Fruit fly (Drosophila melanogaster) whole organism, embryonic: ENCODE data around the gene kud.

Source experiments
- ATbp ChIP-seq: fragments of 200-800 bp; sonication (Bioruptor generic); optimal IDR thresholded peaks from 2 replicates; lab custom pipeline; 2017; ENCODE audit warnings: missing biosample characterization, mild to moderate bottlenecking, missing genetic modification characterization, missing genetic modification reagents
- Adf1 ChIP-seq: fragments of 200-800 bp; sonication (Bioruptor generic); IDR thresholded peaks from 2 replicates; pipeline ENCODE4 v1.3.6; 2022; ENCODE audit warnings: missing biosample characterization, missing genetic modification characterization
- CG11723 ChIP-seq: fragments of 200-800 bp; sonication (Bioruptor generic); optimal IDR thresholded peaks from 2 replicates; lab custom pipeline; 2017; ENCODE audit warnings: missing biosample characterization, mild to moderate bottlenecking, missing genetic modification characterization
- CG12104 ChIP-seq: fragments of 200-800 bp; sonication (Bioruptor generic); optimal IDR thresholded peaks from 3 replicates; lab custom pipeline; 2016; ENCODE audit warnings: missing biosample characterization, missing genetic modification characterization
- CG13123 ChIP-seq: fragments of 200-800 bp; sonication (Bioruptor generic); optimal IDR thresholded peaks from 2 replicates; lab custom pipeline; 2016; ENCODE audit warnings: missing biosample characterization, missing genetic modification characterization
- CG13624 ChIP-seq: fragments of 200-800 bp; sonication (Bioruptor generic); optimal IDR thresholded peaks from 2 replicates; lab custom pipeline; 2016; ENCODE audit warnings: missing biosample characterization, missing genetic modification characterization
- CG1603 ChIP-seq: fragments of 200-800 bp; sonication (Bioruptor generic); optimal IDR thresholded peaks from 2 replicates; lab custom pipeline; 2019; ENCODE audit warnings: missing biosample characterization, mild to moderate bottlenecking, missing genetic modification characterization, moderate library complexity
- CG17359 ChIP-seq: fragments of 200-800 bp; sonication (Bioruptor generic); optimal IDR thresholded peaks from 3 replicates; lab custom pipeline; 2018; ENCODE audit warnings: missing biosample characterization, mild to moderate bottlenecking, missing genetic modification characterization, moderate library complexity
- CG17829 ChIP-seq: fragments of 200-800 bp; optimal IDR thresholded peaks from 2 replicates; lab custom pipeline; 2019; ENCODE audit warnings: missing biosample characterization, mild to moderate bottlenecking, missing genetic modification characterization, moderate library complexity
- CG18476 ChIP-seq: fragments of 200-800 bp; sonication (Bioruptor generic); optimal IDR thresholded peaks from 2 replicates; lab custom pipeline; 2016; ENCODE audit warnings: missing biosample characterization, mild to moderate bottlenecking, missing genetic modification characterization
- CG2202 ChIP-seq: fragments of 200-800 bp; sonication (Bioruptor generic); optimal IDR thresholded peaks from 2 replicates; lab custom pipeline; 2018; ENCODE audit warnings: missing biosample characterization, mild to moderate bottlenecking, missing genetic modification characterization
- CG31388 ChIP-seq: fragments of 200-800 bp; sonication (Bioruptor generic); optimal IDR thresholded peaks from 2 replicates; lab custom pipeline; 2016; ENCODE audit warnings: missing biosample characterization, missing genetic modification characterization
- CG3281 ChIP-seq: fragments of 200-800 bp; sonication (Bioruptor generic); optimal IDR thresholded peaks from 3 replicates; lab custom pipeline; 2017; ENCODE audit warnings: missing biosample characterization, mild to moderate bottlenecking, missing genetic modification characterization
- CG4360 ChIP-seq: fragments of 200-800 bp; sonication (Bioruptor generic); IDR thresholded peaks from 2 replicates; pipeline ENCODE4 v1.3.6; 2022; ENCODE audit warnings: missing biosample characterization, missing genetic modification characterization
- CG4854 ChIP-seq: fragments of 200-800 bp; sonication (Bioruptor generic); optimal IDR thresholded peaks from 2 replicates; lab custom pipeline; 2016; ENCODE audit warnings: missing biosample characterization, missing genetic modification characterization, inconsistent platforms
- CG7357 ChIP-seq: fragments of 200-800 bp; sonication (Bioruptor generic); IDR thresholded peaks from 3 replicates; pipeline ENCODE4 v1.3.6; 2022; ENCODE audit warnings: missing biosample characterization, missing genetic modification characterization
- CG8281 ChIP-seq: fragments of 200-800 bp; sonication (Bioruptor generic); optimal IDR thresholded peaks from 2 replicates; lab custom pipeline; 2018; ENCODE audit warnings: missing biosample characterization, mild to moderate bottlenecking, missing genetic modification characterization, moderate library complexity
- CG8924 ChIP-seq: fragments of 200-800 bp; optimal IDR thresholded peaks from 3 replicates; lab custom pipeline; 2019; ENCODE audit warnings: missing biosample characterization, mild to moderate bottlenecking, missing genetic modification characterization, moderate library complexity
- CoRest ChIP-seq: fragments of 200-800 bp; sonication (Bioruptor generic); optimal IDR thresholded peaks from 3 replicates; lab custom pipeline; 2018; ENCODE audit warnings: missing biosample characterization, mild to moderate bottlenecking, missing genetic modification characterization, moderate library complexity
- Dip2 ChIP-seq: fragments of 200-800 bp; sonication (Bioruptor generic); IDR thresholded peaks from 2 replicates; pipeline ENCODE4 v1.3.6; 2022; ENCODE audit warnings: missing biosample characterization, missing genetic modification characterization
- Doc3 ChIP-seq: fragments of 200-800 bp; sonication (Bioruptor generic); IDR thresholded peaks from 3 replicates; pipeline ENCODE4 v1.3.6; 2022; ENCODE audit warnings: missing biosample characterization, missing genetic modification characterization; ENCODE audit not compliant: partially characterized antibody
- Dp ChIP-seq: fragments of 200-800 bp; sonication (Bioruptor generic); optimal IDR thresholded peaks from 2 replicates; lab custom pipeline; 2018; ENCODE audit warnings: missing biosample characterization, mild to moderate bottlenecking, missing genetic modification characterization, moderate library complexity
- Hr3 ChIP-seq: fragments of 200-800 bp; sonication (Bioruptor generic); optimal IDR thresholded peaks from 3 replicates; lab custom pipeline; 2016; ENCODE audit warnings: missing biosample characterization, missing genetic modification characterization
- Kr ChIP-seq: fragments of 200-800 bp; sonication (Bioruptor generic); optimal IDR thresholded peaks from 2 replicates; lab custom pipeline; 2017; ENCODE audit warnings: missing biosample characterization, mild to moderate bottlenecking, missing genetic modification characterization
- MESR4 ChIP-seq: fragments of 200-800 bp; sonication (Bioruptor generic); optimal IDR thresholded peaks from 2 replicates; lab custom pipeline; 2018; ENCODE audit warnings: missing biosample characterization, mild to moderate bottlenecking, missing genetic modification characterization, moderate library complexity
- MTF-1 ChIP-seq: fragments of 200-800 bp; sonication (Bioruptor generic); optimal IDR thresholded peaks from 2 replicates; lab custom pipeline; 2018; ENCODE audit warnings: missing biosample characterization, mild to moderate bottlenecking, missing genetic modification characterization, borderline replicate concordance
- Myb ChIP-seq: fragments of 200-800 bp; sonication (Bioruptor generic); optimal IDR thresholded peaks from 2 replicates; lab custom pipeline; 2016; ENCODE audit warnings: missing biosample characterization, missing genetic modification characterization
- NfI ChIP-seq: fragments of 200-800 bp; sonication (Bioruptor generic); optimal IDR thresholded peaks from 3 replicates; lab custom pipeline; 2018; ENCODE audit warnings: missing biosample characterization, mild to moderate bottlenecking, missing genetic modification characterization, moderate library complexity
- ase ChIP-seq: fragments of 200-800 bp; sonication (Bioruptor generic); IDR thresholded peaks from 3 replicates; pipeline ENCODE4 v1.3.6; 2022; ENCODE audit warnings: missing biosample characterization, missing genetic modification characterization
- cad ChIP-seq: fragments of >200 bp; optimal IDR thresholded peaks from 2 replicates; lab custom pipeline; 2017; ENCODE audit warnings: missing biosample characterization, missing genetic modification characterization
- cg ChIP-seq: fragments of 200-800 bp; sonication (Bioruptor generic); optimal IDR thresholded peaks from 3 replicates; lab custom pipeline; 2019; ENCODE audit warnings: missing biosample characterization, mild to moderate bottlenecking, missing genetic modification characterization, moderate library complexity
- dmrt99B ChIP-seq: fragments of 200-800 bp; sonication (Bioruptor generic); optimal IDR thresholded peaks from 2 replicates; lab custom pipeline; 2018; ENCODE audit warnings: missing biosample characterization, mild to moderate bottlenecking, missing genetic modification characterization, moderate library complexity
- emc ChIP-seq: fragments of 200-800 bp; sonication (Bioruptor generic); optimal IDR thresholded peaks from 2 replicates; lab custom pipeline; 2016; ENCODE audit warnings: missing biosample characterization, missing genetic modification characterization
- ems ChIP-seq: fragments of 200-800 bp; sonication (Bioruptor generic); optimal IDR thresholded peaks from 3 replicates; lab custom pipeline; 2016; ENCODE audit warnings: missing biosample characterization, missing genetic modification characterization
- ewg ChIP-seq: fragments of 200-800 bp; sonication (Bioruptor generic); optimal IDR thresholded peaks from 3 replicates; lab custom pipeline; 2017; ENCODE audit warnings: mild to moderate bottlenecking, missing biosample characterization, missing genetic modification reagents, missing genetic modification characterization
- fd102C ChIP-seq: fragments of 200-800 bp; sonication (Bioruptor generic); optimal IDR thresholded peaks from 2 replicates; lab custom pipeline; 2018; ENCODE audit warnings: missing biosample characterization, mild to moderate bottlenecking, missing genetic modification characterization, moderate library complexity
- fru ChIP-seq: fragments of >200 bp; optimal IDR thresholded peaks from 2 replicates; lab custom pipeline; 2017
- gsb-n ChIP-seq: fragments of 200-800 bp; sonication (Bioruptor generic); optimal IDR thresholded peaks from 3 replicates; lab custom pipeline; 2018; ENCODE audit warnings: missing biosample characterization, mild to moderate bottlenecking, missing genetic modification characterization
- hbn ChIP-seq: fragments of 200-800 bp; sonication (Bioruptor generic); IDR thresholded peaks from 2 replicates; pipeline ENCODE4 v1.3.6; 2022; ENCODE audit warnings: missing biosample characterization, missing genetic modification characterization; ENCODE audit not compliant: partially characterized antibody
- her ChIP-seq: fragments of 200-800 bp; sonication (Bioruptor generic); optimal IDR thresholded peaks from 2 replicates; lab custom pipeline; 2016; ENCODE audit warnings: missing biosample characterization, missing genetic modification characterization
- jing ChIP-seq: fragments of 200-800 bp; sonication (Bioruptor generic); optimal IDR thresholded peaks from 2 replicates; lab custom pipeline; 2018; ENCODE audit warnings: missing biosample characterization, mild to moderate bottlenecking, missing genetic modification characterization
- kni ChIP-seq: fragments of 200-800 bp; sonication (Bioruptor generic); optimal IDR thresholded peaks from 3 replicates; lab custom pipeline; 2017; ENCODE audit warnings: mild to moderate bottlenecking, missing biosample characterization, missing genetic modification reagents, missing genetic modification characterization
- mam ChIP-seq: fragments of 200-800 bp; sonication (Bioruptor generic); optimal IDR thresholded peaks from 3 replicates; lab custom pipeline; 2016; ENCODE audit warnings: missing biosample characterization, missing genetic modification characterization
- onecut ChIP-seq: fragments of 200-800 bp; sonication (Bioruptor generic); IDR thresholded peaks from 2 replicates; pipeline ENCODE4 v1.3.6; 2022; ENCODE audit warnings: missing biosample characterization, missing genetic modification characterization
- phol ChIP-seq: fragments of 200-800 bp; sonication (Bioruptor generic); optimal IDR thresholded peaks from 3 replicates; lab custom pipeline; 2018; ENCODE audit warnings: missing biosample characterization, mild to moderate bottlenecking, missing genetic modification characterization, moderate library complexity
- ranshi ChIP-seq: fragments of 200-800 bp; sonication (Bioruptor generic); IDR thresholded peaks from 2 replicates; pipeline ENCODE4 v1.3.6; 2022; ENCODE audit warnings: missing biosample characterization, missing genetic modification characterization
- row ChIP-seq: fragments of 200-800 bp; sonication (Bioruptor generic); IDR thresholded peaks from 3 replicates; pipeline ENCODE4 v1.3.6; 2022; ENCODE audit warnings: missing biosample characterization, missing genetic modification characterization
- sisA ChIP-seq: fragments of 200-800 bp; sonication (Bioruptor generic); IDR thresholded peaks from 2 replicates; pipeline ENCODE4 v1.3.6; 2022; ENCODE audit warnings: missing biosample characterization, missing genetic modification characterization
- tx ChIP-seq: fragments of 200-800 bp; sonication (Bioruptor generic); optimal IDR thresholded peaks from 2 replicates; lab custom pipeline; 2016; ENCODE audit warnings: missing biosample characterization, missing genetic modification characterization

Gene kud

DNA sequence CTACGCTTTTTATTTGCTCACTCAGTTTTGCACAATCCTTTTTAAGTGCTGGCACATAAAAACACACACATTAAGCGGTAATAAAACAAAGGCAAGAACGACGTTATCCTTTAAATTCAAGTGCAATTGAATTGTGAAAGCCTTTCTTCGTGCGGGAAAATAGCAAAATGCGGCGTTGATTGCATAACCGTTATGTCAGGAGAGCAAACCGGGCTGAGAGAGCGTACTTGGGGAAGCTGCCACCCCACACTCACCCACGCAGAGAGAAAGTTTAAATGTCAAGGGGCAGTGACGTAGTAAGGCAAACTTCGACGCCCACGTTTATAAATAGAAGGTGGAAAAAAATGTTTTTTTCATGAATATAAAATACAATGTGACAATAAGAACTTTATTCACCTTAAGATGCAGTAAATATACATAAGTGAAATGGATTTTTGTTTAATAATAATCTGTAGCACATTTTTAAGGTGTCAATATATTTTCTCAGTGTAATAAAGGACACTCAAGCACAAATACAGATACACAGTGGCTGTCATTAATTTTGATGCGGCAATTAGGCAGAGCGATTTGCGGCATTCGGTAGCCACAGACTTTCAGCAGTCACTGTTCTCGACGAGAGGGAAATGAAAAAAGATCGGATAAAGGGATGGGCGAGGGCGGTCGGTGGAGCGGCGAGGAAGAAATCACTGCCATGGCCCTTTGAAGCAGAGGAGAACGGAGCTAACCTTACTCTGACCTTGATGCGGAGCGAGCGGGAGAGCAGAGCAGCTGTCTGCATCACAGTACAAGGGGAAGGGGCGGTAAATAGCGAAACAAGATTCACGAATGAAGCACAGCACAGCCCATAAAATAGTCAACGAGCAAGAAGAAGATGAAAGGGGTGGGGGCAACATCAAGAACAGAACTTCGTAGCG, 38.7 kb downstream of the kud start (continued):
- no peak for TF ChIP-seq her
- no peak for TF ChIP-seq fd102C (GFP tag; lab: Kevin White, UChicago)
- TF ChIP-seq kni (GFP tag; lab: Kevin White, UChicago): no peak
- TF ChIP-seq CG8924 (tag; lab: Kevin White, UChicago): peak; percentile 46
- no peak for TF ChIP-seq Dp (GFP tag; lab: Kevin White, UChicago)
- no peak for TF ChIP-seq CG31388 (GFP tag; lab: Kevin White, UChicago)
- no peak for TF ChIP-seq fru (lab: Kevin White, UChicago)
- TF ChIP-seq cad (GFP tag; lab: Kevin White, UChicago): no peak
- peak; percentile 24 for TF ChIP-seq NfI
- TF ChIP-seq emc (GFP tag; lab: Kevin White, UChicago): no peak
- TF ChIP-seq mam: peak; percentile 51
- TF ChIP-seq ase (GFP tag; lab: Robert Waterston, UW): no peak
- TF ChIP-seq Dip2 (GFP tag; lab: Robert Waterston, UW): no peak
- no peak for TF ChIP-seq ems (GFP tag; lab: Kevin White, UChicago)
- no peak for TF ChIP-seq CG8281 (tag; lab: Kevin White, UChicago)
- TF ChIP-seq Myb: no peak
- TF ChIP-seq ATbp: peak; percentile 7
- TF ChIP-seq CG18476 (GFP tag; lab: Kevin White, UChicago): no peak
- peak; percentile 37 for TF ChIP-seq ranshi (GFP tag; lab: Robert Waterston, UW)
- TF ChIP-seq ewg (GFP tag; lab: Kevin White, UChicago): no peak
- no peak for TF ChIP-seq hbn (GFP tag; lab: Robert Waterston, UW)
- no peak for TF ChIP-seq CG11723
- TF ChIP-seq dmrt99B (tag; lab: Kevin White, UChicago): peak; percentile 63
- no peak for TF ChIP-seq MESR4
- no peak for TF ChIP-seq tx (GFP tag; lab: Kevin White, UChicago)
- no peak for TF ChIP-seq Kr (GFP tag; lab: Kevin White, UChicago)
- TF ChIP-seq CG13624 (GFP tag; lab: Kevin White, UChicago): peak; percentile 61
- TF ChIP-seq Hr3 (GFP tag; lab: Kevin White, UChicago): peak; percentile 26
- TF ChIP-seq sisA (GFP tag; lab: Robert Waterston, UW): peak; percentile 51
- TF ChIP-seq CG17359: peak; percentile 49
- TF ChIP-seq CG13123: no peak
- peak; percentile 39 for TF ChIP-seq gsb-n (tag; lab: Kevin White, UChicago)
- TF ChIP-seq MTF-1: no peak
- peak; percentile 23; the same call in 1 of the 2 replicates for TF ChIP-seq Adf1 (GFP tag; lab: Robert Waterston, UW)
- TF ChIP-seq Doc3 (GFP tag; lab: Robert Waterston, UW): no peak
- peak; percentile 27 for TF ChIP-seq CG17829
- TF ChIP-seq onecut (GFP tag; lab: Robert Waterston, UW): no peak
- TF ChIP-seq CG4360 (GFP tag; lab: Robert Waterston, UW): no peak
- TF ChIP-seq CG3281 (GFP tag; lab: Kevin White, UChicago): peak; percentile 65
- TF ChIP-seq CG2202 (tag; lab: Kevin White, UChicago): peak; percentile 44
- peak; percentile 75 for TF ChIP-seq row (GFP tag; lab: Robert Waterston, UW)
- TF ChIP-seq CG7357 (GFP tag; lab: Robert Waterston, UW): 0 out of 3 replicates have a peak, but pooled peaks have one; percentile 24
- no peak for TF ChIP-seq CG4854 (GFP tag; lab: Kevin White, UChicago)
- peak; percentile 16 for TF ChIP-seq cg (GFP tag; lab: Kevin White, UChicago)
- TF ChIP-seq phol: peak; percentile 43
- peak; percentile 29 for TF ChIP-seq CoRest (tag; lab: Kevin White, UChicago)
- peak; percentile 46 for TF ChIP-seq CG1603 (tag; lab: Kevin White, UChicago)
- TF ChIP-seq jing (GFP tag; lab: Kevin White, UChicago): no peak
- peak; percentile 28 for TF ChIP-seq CG12104
